Worm (Caenorhabditis elegans) whole organism, young adult: ENCODE data around the gene cft-1.

ENCODE experiments used
- B0261.1 ChIP-seq: sonication (generic microtip); optimal IDR thresholded peaks from 2 replicates; lab custom pipeline; 2016; ENCODE audit warnings: mild to moderate bottlenecking, missing genetic modification characterization, moderate library complexity, missing compliant biosample characterization
- B0336.3 ChIP-seq: fragments of 200-800 bp; sonication (Bioruptor generic); IDR thresholded peaks from 2 replicates; pipeline ENCODE4 v1.3.6; 2022; ENCODE audit warnings: missing genetic modification characterization, missing compliant biosample characterization
- D2030.7 ChIP-seq: fragments of 200-800 bp; sonication (Bioruptor generic); IDR thresholded peaks from 2 replicates; pipeline ENCODE4 v1.3.6; 2022; ENCODE audit warnings: missing genetic modification reagents, missing genetic modification characterization, missing compliant biosample characterization
- F23B12.7 ChIP-seq: sonication (generic microtip); optimal IDR thresholded peaks from 2 replicates; lab custom pipeline; 2017; ENCODE audit warnings: missing genetic modification characterization, mild to moderate bottlenecking, missing compliant biosample characterization, antibody characterized with exemption, moderate library complexity; ENCODE audit not compliant: insufficient read depth
- F33H1.4 ChIP-seq: fragments of 200-800 bp; sonication (Bioruptor generic); IDR thresholded peaks from 2 replicates; pipeline ENCODE4 v1.3.6; 2022; ENCODE audit warnings: missing genetic modification reagents, missing genetic modification characterization, missing compliant biosample characterization
- F57C9.4 ChIP-seq: sonication (generic microtip); optimal IDR thresholded peaks from 2 replicates; lab custom pipeline; 2017; ENCODE audit warnings: mild to moderate bottlenecking, missing genetic modification characterization, missing compliant biosample characterization
- K11D2.4 ChIP-seq: fragments of 200-800 bp; sonication (Bioruptor generic); IDR thresholded peaks from 2 replicates; pipeline ENCODE4 v1.3.6; 2022; ENCODE audit warnings: missing genetic modification reagents, missing genetic modification characterization, missing compliant biosample characterization
- Y79H2A.3 ChIP-seq: fragments of 200-800 bp; sonication (Bioruptor generic); conservative IDR thresholded peaks from 2 replicates; pipeline ENCODE4 v1.3.6; 2022; ENCODE audit warnings: missing genetic modification reagents, missing genetic modification characterization, missing compliant biosample characterization
- Y95B8A.8 ChIP-seq: fragments of 200-800 bp; sonication (Bioruptor generic); IDR thresholded peaks from 2 replicates; pipeline ENCODE4 v1.3.6; 2022; ENCODE audit warnings: missing genetic modification reagents, missing genetic modification characterization, missing compliant biosample characterization
- ama-1 ChIP-seq, 3 experiments: fragments of 150-350 bp in 1 of 3; sonication (generic microtip) in 2 of 3; optimal IDR thresholded peaks; 2 replicates each; lab custom pipeline; 2014 to 2018; ENCODE audit warnings: missing biosample characterization in 2 of 3, missing genetic modification characterization in 2 of 3, missing genetic modification reagents in 2 of 3
- ccch-3 ChIP-seq: fragments of 200-800 bp; sonication (Bioruptor generic); optimal IDR thresholded peaks from 2 replicates; lab custom pipeline; 2018; ENCODE audit warnings: mild to moderate bottlenecking, missing genetic modification characterization, missing compliant biosample characterization
- cebp-1 ChIP-seq, 2 experiments: fragments of 200-800 bp in 1 of 2; sonication (Bioruptor generic) in 1 of 2; sonication (generic microtip) in 1 of 2; IDR thresholded peaks in 1 of 2; optimal IDR thresholded peaks in 1 of 2; 2 replicates each; pipeline versions ENCODE4 v1.3.6 to Lab custom; 2017 to 2022; ENCODE audit warnings: missing compliant biosample characterization in 2 of 2, missing genetic modification characterization in 2 of 2, mild to moderate bottlenecking in 1 of 2, missing genetic modification reagents in 1 of 2, moderate library complexity in 1 of 2
- ceh-79 ChIP-seq: sonication (generic microtip); optimal IDR thresholded peaks from 2 replicates; lab custom pipeline; 2017; ENCODE audit warnings: mild to moderate bottlenecking, missing genetic modification characterization, missing compliant biosample characterization
- ceh-91 ChIP-seq: fragments of 200-800 bp; sonication (Bioruptor generic); IDR thresholded peaks from 2 replicates; pipeline ENCODE4 v1.3.6; 2022; ENCODE audit warnings: missing genetic modification reagents, missing genetic modification characterization, missing compliant biosample characterization
- dox-1 ChIP-seq: fragments of 200-800 bp; sonication (Bioruptor generic); IDR thresholded peaks from 2 replicates; pipeline ENCODE4 v1.3.6; 2022; ENCODE audit warnings: missing genetic modification reagents, missing genetic modification characterization, missing compliant biosample characterization
- dpl-1 ChIP-seq: fragments of 150-350 bp; optimal IDR thresholded peaks from 2 replicates; lab custom pipeline; 2014; ENCODE audit warnings: missing biosample characterization, missing genetic modification reagents, missing genetic modification characterization
- efl-1 ChIP-seq: fragments of 150-350 bp; optimal IDR thresholded peaks from 2 replicates; lab custom pipeline; 2014; ENCODE audit warnings: missing biosample characterization, missing genetic modification reagents, missing genetic modification characterization
- hlh-12 ChIP-seq: sonication (generic microtip); optimal IDR thresholded peaks from 2 replicates; lab custom pipeline; 2016; ENCODE audit warnings: missing genetic modification characterization, missing compliant biosample characterization
- hmg-1.2 ChIP-seq: fragments of 200-800 bp; sonication (Bioruptor generic); IDR thresholded peaks from 2 replicates; pipeline ENCODE4 v1.3.6; 2022; ENCODE audit warnings: missing genetic modification reagents, missing genetic modification characterization, missing compliant biosample characterization
- lag-1 ChIP-seq: fragments of 200-800 bp; sonication (Bioruptor generic); IDR thresholded peaks from 2 replicates; pipeline ENCODE4 v1.3.6; 2022; ENCODE audit warnings: missing genetic modification reagents, missing genetic modification characterization, missing compliant biosample characterization
- lin-35 ChIP-seq, 3 experiments: fragments of 150-350 bp in 2 of 3; sonication (generic microtip) in 1 of 3; optimal IDR thresholded peaks; 2 replicates each; lab custom pipeline; 2014 to 2018; ENCODE audit warnings: missing biosample characterization in 3 of 3, missing genetic modification characterization in 3 of 3, missing genetic modification reagents in 3 of 3
- lin-54 ChIP-seq: fragments of 200-800 bp; sonication (Bioruptor generic); optimal IDR thresholded peaks from 2 replicates; lab custom pipeline; 2018; ENCODE audit warnings: mild to moderate bottlenecking, missing genetic modification characterization, missing compliant biosample characterization
- lsl-1 ChIP-seq: fragments of 200-800 bp; sonication (Bioruptor generic); optimal IDR thresholded peaks from 2 replicates; lab custom pipeline; 2018; ENCODE audit warnings: mild to moderate bottlenecking, missing genetic modification characterization, moderate library complexity, missing compliant biosample characterization
- lsy-27 ChIP-seq: sonication (generic microtip); optimal IDR thresholded peaks from 2 replicates; lab custom pipeline; 2017; ENCODE audit warnings: missing genetic modification characterization, mild to moderate bottlenecking, missing compliant biosample characterization, antibody characterized with exemption, missing genotype, borderline replicate concordance; ENCODE audit not compliant: insufficient read depth
- madf-10 ChIP-seq: sonication (generic microtip); optimal IDR thresholded peaks from 2 replicates; lab custom pipeline; 2016; ENCODE audit warnings: mild to moderate bottlenecking, missing genetic modification characterization, missing compliant biosample characterization
- madf-6 ChIP-seq: fragments of 200-800 bp; sonication (Bioruptor generic); IDR thresholded peaks from 2 replicates; pipeline ENCODE4 v1.3.6; 2022; ENCODE audit warnings: missing genetic modification reagents, missing genetic modification characterization, missing compliant biosample characterization
- madf-8 ChIP-seq: fragments of 200-800 bp; sonication (Bioruptor generic); conservative IDR thresholded peaks from 2 replicates; pipeline ENCODE4 v1.3.6; 2022; ENCODE audit warnings: missing genetic modification reagents, missing genetic modification characterization, missing compliant biosample characterization
- nfya-2 ChIP-seq: fragments of 200-800 bp; sonication (Bioruptor generic); IDR thresholded peaks from 2 replicates; pipeline ENCODE4 v1.3.6; 2022; ENCODE audit warnings: missing genetic modification reagents, missing genetic modification characterization, missing compliant biosample characterization
- nhr-120 ChIP-seq: fragments of 200-800 bp; sonication (Bioruptor generic); IDR thresholded peaks from 2 replicates; pipeline ENCODE4 v1.3.6; 2022; ENCODE audit warnings: missing genetic modification characterization, missing compliant biosample characterization
- pbrm-1 ChIP-seq: fragments of 200-800 bp; sonication (Bioruptor generic); IDR thresholded peaks from 2 replicates; pipeline ENCODE4 v1.3.6; 2022; ENCODE audit warnings: missing genetic modification reagents, missing genetic modification characterization, missing compliant biosample characterization
- rec-8 ChIP-seq, 2 experiments: sonication (generic microtip); optimal IDR thresholded peaks; 2 replicates each; lab custom pipeline; 2016; ENCODE audit warnings: mild to moderate bottlenecking in 2 of 2, missing genetic modification characterization in 2 of 2, missing genetic modification reagents in 2 of 2, missing genotype in 2 of 2, missing biosample characterization in 1 of 2, missing compliant biosample characterization in 1 of 2, moderate library complexity in 1 of 2
- repo-1 ChIP-seq: sonication (generic microtip); optimal IDR thresholded peaks from 2 replicates; lab custom pipeline; 2017; ENCODE audit warnings: mild to moderate bottlenecking, missing genetic modification characterization, missing compliant biosample characterization
- rpc-1 ChIP-seq, 2 experiments: fragments of 150-350 bp in 1 of 2; sonication (generic microtip) in 1 of 2; optimal IDR thresholded peaks; 2 replicates each; lab custom pipeline; 2014 to 2018; ENCODE audit warnings: missing biosample characterization in 1 of 2, missing genetic modification characterization in 1 of 2, missing genetic modification reagents in 1 of 2, missing genotype in 1 of 2
- sdz-38 ChIP-seq: sonication (generic microtip); optimal IDR thresholded peaks from 2 replicates; lab custom pipeline; 2016; ENCODE audit warnings: missing genotype, missing genetic modification characterization, missing compliant biosample characterization
- snpc-1.1 ChIP-seq: sonication (generic microtip); optimal IDR thresholded peaks from 2 replicates; lab custom pipeline; 2017; ENCODE audit warnings: missing genetic modification characterization, mild to moderate bottlenecking, missing compliant biosample characterization, antibody characterized with exemption, moderate library complexity, missing genotype, missing genetic modification reagents; ENCODE audit not compliant: insufficient read depth
- snpc-1.3 ChIP-seq: sonication (generic microtip); optimal IDR thresholded peaks from 2 replicates; lab custom pipeline; 2017; ENCODE audit warnings: missing genetic modification characterization, mild to moderate bottlenecking, missing compliant biosample characterization, antibody characterized with exemption, moderate library complexity, missing genotype, missing genetic modification reagents; ENCODE audit not compliant: insufficient read depth
- snpc-4 ChIP-seq, 5 experiments: fragments of 150-350 bp in 1 of 5; sonication (generic microtip) in 4 of 5; optimal IDR thresholded peaks; 2 replicates each; lab custom pipeline; 2014 to 2018; ENCODE audit warnings: missing genetic modification characterization in 5 of 5, missing biosample characterization in 3 of 5, antibody characterized with exemption in 2 of 5, mild to moderate bottlenecking in 2 of 5, missing compliant biosample characterization in 2 of 5, missing genotype in 2 of 5, moderate library complexity in 2 of 5, missing genetic modification reagents in 1 of 5
- tbp1 ChIP-seq: fragments of 200-800 bp; sonication (Bioruptor generic); optimal IDR thresholded peaks from 2 replicates; lab custom pipeline; 2018; ENCODE audit warnings: mild to moderate bottlenecking, missing genetic modification characterization, missing compliant biosample characterization
- tlf-1 ChIP-seq: fragments of 200-800 bp; sonication (Bioruptor generic); optimal IDR thresholded peaks from 2 replicates; lab custom pipeline; 2018; ENCODE audit warnings: mild to moderate bottlenecking, missing genetic modification characterization, missing compliant biosample characterization
- xnd-1 ChIP-seq: sonication (generic microtip); optimal IDR thresholded peaks from 2 replicates; lab custom pipeline; 2016; ENCODE audit warnings: missing genotype, missing genetic modification reagents, missing genetic modification characterization, missing compliant biosample characterization
- ztf-3 ChIP-seq: fragments of 200-800 bp; sonication (Bioruptor generic); optimal IDR thresholded peaks from 2 replicates; lab custom pipeline; 2018; ENCODE audit warnings: mild to moderate bottlenecking, missing genetic modification characterization, missing compliant biosample characterization
- ztf-6 ChIP-seq: fragments of 200-800 bp; sonication (Bioruptor generic); IDR thresholded peaks from 2 replicates; pipeline ENCODE4 v1.3.6; 2022; ENCODE audit warnings: missing genetic modification reagents, missing genetic modification characterization, missing compliant biosample characterization

cft-1 gene

ce11 chrV:5582860-5583259 lies 44.3 kb downstream of the cft-1 start (continued):
- TF ChIP-seq K11D2.4 (GFP tag; lab: Robert Waterston, UW) (no peak), dpl-1 (GFP tag; lab: Kevin White, UChicago) (no peak), madf-8 (GFP tag; lab: Robert Waterston, UW) (no peak), lin-54 (GFP tag; lab: Kevin White, UChicago) (peak; percentile 22), ztf-6 (GFP tag; lab: Robert Waterston, UW) (no peak), madf-10 (tag; lab: Kevin White, UChicago) (no peak), sdz-38 (tag; lab: Kevin White, UChicago) (no peak), nfya-2 (no peak), lsl-1 (GFP tag; lab: Kevin White, UChicago) (peak; percentile 16), F23B12.7 (no peak)
- TF ChIP-seq, all 124 proteins: peak for 15

DNA sequence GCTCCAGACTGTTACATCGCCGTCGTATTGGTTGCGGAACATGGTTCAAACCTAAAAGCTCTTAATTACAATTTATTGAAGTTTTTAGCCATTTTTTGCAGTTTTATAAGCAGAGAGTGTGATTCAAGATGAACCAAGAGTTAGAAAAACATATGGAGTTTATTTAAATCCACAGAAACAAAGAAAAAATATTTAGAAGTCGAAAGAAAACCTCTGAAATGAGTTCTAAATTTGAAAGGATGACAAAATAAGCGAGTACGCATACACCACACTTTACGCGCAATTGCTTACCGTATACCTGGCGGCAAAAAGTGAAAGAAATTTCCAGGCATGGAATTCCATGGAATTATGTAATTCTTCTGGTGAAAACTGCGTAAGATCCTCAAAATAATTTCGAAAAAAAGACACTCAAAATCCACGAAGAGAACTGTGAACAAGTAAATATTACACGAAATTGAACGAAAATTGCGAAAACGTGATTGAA lies 45.7 kb downstream of the cft-1 start, which contains the start of gene pas-6:
pas-6 (minus strand) TSS at position 51 of the 484 bp plus-strand sequence.
- peak; percentile 31 for TF ChIP-seq F23B12.7
- peak; percentile 97 for TF ChIP-seq madf-8 (GFP tag; lab: Robert Waterston, UW)
- no peak for TF ChIP-seq ceh-79 (tag; lab: Kevin White, UChicago)
- TF ChIP-seq Y95B8A.8 (GFP tag; lab: Robert Waterston, UW), result no peak
- no peak for TF ChIP-seq rec-8 (tag; optimal IDR thresholded peaks at IDR 0.05; lab: Kevin White, UChicago)
- 0 out of 2 replicates have a peak, but pooled peaks have one; percentile 5 for TF ChIP-seq dox-1 (GFP tag; lab: Robert Waterston, UW)
- TF ChIP-seq sdz-38 (tag; lab: Kevin White, UChicago), result no peak
- TF ChIP-seq Y79H2A.3 (GFP tag; lab: Robert Waterston, UW), result no peak
- no peak for TF ChIP-seq cebp-1 (GFP tag; IDR thresholded peaks at IDR 0.05; lab: Robert Waterston, UW)
- peak; percentile 25 for TF ChIP-seq cebp-1 (tag; optimal IDR thresholded peaks at IDR 0.05; lab: Kevin White, UChicago)
- TF ChIP-seq F33H1.4 (GFP tag; lab: Robert Waterston, UW), result peak; percentile 69
- peak; percentile 31; the same call in 1 of the 2 replicates for TF ChIP-seq hmg-1.2 (GFP tag; lab: Robert Waterston, UW)
- TF ChIP-seq tlf-1 (GFP tag; lab: Kevin White, UChicago), result no peak
- TF ChIP-seq ccch-3 (GFP tag; lab: Kevin White, UChicago), result no peak
- no peak for TF ChIP-seq lag-1
- no peak for TF ChIP-seq nhr-120 (GFP tag; lab: Robert Waterston, UW)
- TF ChIP-seq ztf-3, result no peak
- peak; percentile 37 for TF ChIP-seq snpc-1.3
- peak; percentile 97 for TF ChIP-seq madf-6 (GFP tag; lab: Robert Waterston, UW)
- TF ChIP-seq hlh-12 (tag; lab: Kevin White, UChicago), result no peak
- TF ChIP-seq F57C9.4 (tag; lab: Kevin White, UChicago), result no peak
- no peak for TF ChIP-seq B0336.3 (GFP tag; lab: Robert Waterston, UW)
- TF ChIP-seq dpl-1 (GFP tag; lab: Kevin White, UChicago), result peak; percentile 81
- TF ChIP-seq rpc-1 (optimal IDR thresholded peaks at IDR 0.05; lab: Kevin White, UChicago), result no peak
- TF ChIP-seq rpc-1 (tag; optimal IDR thresholded peaks at IDR 0.05; lab: Kevin White, UChicago), result no peak
- TF ChIP-seq xnd-1 (tag; lab: Kevin White, UChicago), result peak; percentile 84
- TF ChIP-seq lin-54 (GFP tag; lab: Kevin White, UChicago), result peak; percentile 33
- TF ChIP-seq B0261.1 (tag; lab: Kevin White, UChicago), result no peak
- peak; percentile 75 for TF ChIP-seq D2030.7 (GFP tag; lab: Robert Waterston, UW)
- TF ChIP-seq lsy-27 (tag; lab: Kevin White, UChicago), result no peak
- peak; percentile 39 for TF ChIP-seq snpc-1.1
- TF ChIP-seq snpc-4 (GFP tag; optimal IDR thresholded peaks at IDR 0.05; lab: Kevin White, UChicago), result no peak
- peak in 3 of 4 experiments; percentile 6 to 54 (median 31) for TF ChIP-seq snpc-4 (tag; optimal IDR thresholded peaks at IDR 0.05; lab: Kevin White, UChicago)
- no peak for TF ChIP-seq ama-1 (optimal IDR thresholded peaks at IDR 0.05; lab: Kevin White, UChicago)
- no peak for TF ChIP-seq ama-1 (GFP tag; optimal IDR thresholded peaks at IDR 0.05; lab: Kevin White, UChicago)
- no peak for TF ChIP-seq repo-1 (tag; lab: Kevin White, UChicago)
- peak; percentile 35 for TF ChIP-seq tbp1 (GFP tag; lab: Kevin White, UChicago)
- TF ChIP-seq efl-1 (GFP tag; lab: Kevin White, UChicago), result peak; percentile 97
- TF ChIP-seq lsl-1 (GFP tag; lab: Kevin White, UChicago), result peak; percentile 93
- peak; percentile 81 for TF ChIP-seq ceh-91 (GFP tag; lab: Robert Waterston, UW)
- peak in 1 of 3 experiments; percentile 27 for TF ChIP-seq lin-35 (GFP tag; optimal IDR thresholded peaks at IDR 0.05; lab: Kevin White, UChicago)
- no peak for TF ChIP-seq ztf-6 (GFP tag; lab: Robert Waterston, UW)
- no peak for TF ChIP-seq pbrm-1
